Worm (Caenorhabditis elegans): ENCODE measurements around the gene Y41D4A.7.

DNA sequence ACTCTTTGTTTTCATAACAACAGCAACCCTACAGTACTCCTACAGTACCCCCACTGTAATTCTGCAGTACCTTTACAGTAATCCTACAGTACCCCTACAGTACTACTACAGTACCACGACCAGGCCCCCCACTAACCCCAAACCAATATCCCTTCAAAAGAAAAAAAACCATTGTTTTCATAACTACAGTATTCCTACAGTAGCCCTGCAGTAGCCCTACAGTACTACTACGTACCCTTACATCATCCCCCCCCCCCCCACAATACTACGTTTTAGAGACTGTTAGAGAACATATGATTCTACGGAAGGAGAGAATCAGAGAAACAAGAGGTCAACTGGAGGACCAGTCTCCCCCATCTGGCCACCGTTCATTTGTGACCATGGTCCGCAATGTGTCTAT is 7.9 kb downstream of the Y41D4A.7 start, which contains the start of gene Y41D4A.3:
- no peak for TF ChIP-seq ztf-23 (GFP tag; IDR thresholded peaks at IDR 0.05)
- TF ChIP-seq ref-1 (GFP tag; conservative IDR thresholded peaks at IDR 0.05): no peak
- TF ChIP-seq T22C8.4 (GFP tag; IDR thresholded peaks at IDR 0.05): no peak
- no peak for TF ChIP-seq med-1 (GFP tag; optimal IDR thresholded peaks at IDR 0.05; ENCODE audit: insufficient read depth)
- no peak for TF ChIP-seq flt-1 (GFP tag; IDR thresholded peaks at IDR 0.05)
- no peak for TF ChIP-seq ztf-29 (GFP tag; IDR thresholded peaks at IDR 0.05)
- TF ChIP-seq tab-1 (GFP tag; IDR thresholded peaks at IDR 0.05): no peak
